Worm (Caenorhabditis elegans): ENCODE data around the gene C16C8.12.

DNA sequence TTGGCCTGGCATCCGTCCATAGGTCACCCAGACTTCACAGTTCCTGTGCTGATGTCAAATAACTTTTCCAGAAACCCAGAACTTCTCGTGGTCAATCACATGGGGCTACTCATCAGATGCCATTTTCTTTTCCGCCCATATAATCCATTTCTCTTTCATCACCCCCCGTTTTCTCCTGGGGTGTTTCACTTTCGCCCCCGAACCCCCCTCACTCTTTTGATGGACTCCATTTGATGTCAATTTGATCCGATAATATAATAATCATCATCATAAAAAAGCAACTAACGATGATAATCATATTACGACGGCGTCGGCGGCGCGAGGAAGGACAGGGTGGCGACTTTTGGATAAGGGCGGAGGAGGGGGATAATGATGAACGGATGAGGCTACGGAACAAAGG is 14.2 kb upstream of the C16C8.12 start:
- TF ChIP-seq lin-26 (GFP tag; IDR thresholded peaks at IDR 0.05) (no peak), dpl-1 (GFP tag; optimal IDR thresholded peaks at IDR 0.05) (no peak), snpc-1.3 (tag; optimal IDR thresholded peaks at IDR 0.05; ENCODE audit: insufficient read depth) (no peak), F33H1.4 (GFP tag; IDR thresholded peaks at IDR 0.05) (no peak)
